Fruit fly (Drosophila melanogaster): ENCODE results near the gene CG15293.

The CG15293 gene

dm6 chr2L:14109347-14109746 is at the start of gene CG15293:
Gene CG15293, minus strand, starts transcription at chr2L:14109447.
- TF ChIP-seq CG33017 (tag; optimal IDR thresholded peaks at IDR 0.05) (no peak), tj (GFP tag; optimal IDR thresholded peaks at IDR 0.05) (no peak), Hr96 (GFP tag; optimal IDR thresholded peaks at IDR 0.05) (no peak), CG7045 (GFP tag; optimal IDR thresholded peaks at IDR 0.05) (no peak), pad (GFP tag; optimal IDR thresholded peaks at IDR 0.05) (no peak), ovo (GFP tag; optimal IDR thresholded peaks at IDR 0.05) (no peak), CG1620 (GFP tag; optimal IDR thresholded peaks at IDR 0.05) (no peak), Clk (GFP tag; optimal IDR thresholded peaks at IDR 0.05) (no peak), Mnt (GFP tag; optimal IDR thresholded peaks at IDR 0.05) (no peak), bab1 (GFP tag; optimal IDR thresholded peaks at IDR 0.05) (no peak), cnc (optimal IDR thresholded peaks at IDR 0.05) (no peak)

DNA sequence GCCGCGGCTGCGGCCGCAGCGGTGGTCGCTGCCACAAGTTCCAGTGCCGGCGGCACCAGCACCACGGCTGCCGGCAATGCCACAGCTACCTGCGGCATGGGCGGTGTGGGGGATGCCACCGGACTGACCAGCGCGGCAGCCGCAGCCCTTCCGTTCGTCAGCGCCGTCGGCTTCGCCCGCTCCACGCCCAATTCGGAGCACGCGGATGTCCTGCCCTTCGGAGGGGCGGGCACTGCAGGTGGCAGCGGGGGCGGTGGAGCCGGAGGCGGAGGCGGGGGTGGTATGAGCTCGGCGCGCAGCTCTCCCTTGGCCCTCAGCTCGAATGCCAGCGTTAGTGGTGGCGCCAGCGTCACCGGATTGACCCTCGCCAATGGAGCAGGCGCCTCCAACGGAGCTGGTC is 48.7 kb upstream of the CG15293 start:
- no peak for TF ChIP-seq Mnt (GFP tag; optimal IDR thresholded peaks at IDR 0.05)
- no peak for TF ChIP-seq CG14711 (tag; optimal IDR thresholded peaks at IDR 0.05)

DNA sequence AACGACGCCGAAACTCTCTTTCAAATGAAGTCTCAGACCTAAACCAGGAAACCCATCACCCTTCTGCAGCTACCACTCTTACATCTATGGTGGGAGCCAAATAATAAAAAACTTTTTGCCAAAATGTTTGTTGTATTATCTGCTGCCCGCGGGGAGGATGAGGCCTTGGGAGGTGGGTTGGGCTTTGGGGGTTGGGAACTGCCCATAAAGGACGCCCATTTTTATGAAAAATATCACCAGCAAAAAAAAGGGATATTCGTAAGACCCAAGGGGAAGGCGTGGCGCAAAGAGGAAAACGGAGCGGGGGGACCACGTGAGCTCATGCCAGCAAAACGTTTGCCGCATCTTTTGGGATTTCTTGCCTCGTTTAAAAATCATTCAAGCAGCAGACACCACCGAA is 37.1 kb upstream of the CG15293 start:
- no peak for TF ChIP-seq CG5204 (GFP tag; optimal IDR thresholded peaks at IDR 0.05)
- TF ChIP-seq Clk (GFP tag; optimal IDR thresholded peaks at IDR 0.05): no peak
- no peak for TF ChIP-seq toe (GFP tag; optimal IDR thresholded peaks at IDR 0.05)
- no peak for TF ChIP-seq CG14711 (tag; optimal IDR thresholded peaks at IDR 0.05)
- TF ChIP-seq kay (GFP tag; ENCODE audit: borderline replicate concordance): no peak
- no peak for TF ChIP-seq cnc (optimal IDR thresholded peaks at IDR 0.05)
- TF ChIP-seq CG7045 (GFP tag; optimal IDR thresholded peaks at IDR 0.05): no peak
- TF ChIP-seq Crg-1 (GFP tag; optimal IDR thresholded peaks at IDR 0.05): no peak

dm6 chr2L:14142842-14143241 is 33.6 kb upstream of the CG15293 start:
- TF ChIP-seq ovo (GFP tag; optimal IDR thresholded peaks at IDR 0.05) (no peak), CG14711 (tag; optimal IDR thresholded peaks at IDR 0.05) (no peak), CG7045 (GFP tag; optimal IDR thresholded peaks at IDR 0.05) (no peak), cic (GFP tag; optimal IDR thresholded peaks at IDR 0.05) (no peak), bab1 (GFP tag; optimal IDR thresholded peaks at IDR 0.05) (no peak)

DNA sequence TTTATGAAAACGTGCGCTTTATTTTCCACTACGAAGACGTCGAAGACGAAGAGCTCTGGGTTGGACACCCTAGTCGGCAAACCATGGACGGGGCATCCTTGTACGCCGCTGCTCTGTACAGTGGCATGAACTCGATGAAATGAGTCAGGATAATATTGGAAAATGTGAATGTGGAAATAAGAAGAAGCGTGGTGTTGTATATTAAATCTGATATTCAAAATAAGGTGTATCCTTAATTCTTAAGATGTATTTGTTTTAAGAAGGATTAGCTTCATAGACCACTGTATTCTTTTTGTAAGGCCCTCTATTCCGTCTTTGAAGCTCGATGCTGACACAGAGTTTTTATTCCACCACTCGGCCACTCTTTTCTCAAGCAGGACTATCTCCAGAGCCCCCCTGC is 32.0 kb upstream of the CG15293 start:
- TF ChIP-seq tj (GFP tag; optimal IDR thresholded peaks at IDR 0.05): no peak

- TF ChIP-seq CG5204 (GFP tag; optimal IDR thresholded peaks at IDR 0.05) (no peak), CG7045 (GFP tag; optimal IDR thresholded peaks at IDR 0.05) (no peak), cnc (optimal IDR thresholded peaks at IDR 0.05) (no peak)
Measured at dm6 chr2L:14136197-14136596, 26.9 kb upstream of the CG15293 start.

DNA sequence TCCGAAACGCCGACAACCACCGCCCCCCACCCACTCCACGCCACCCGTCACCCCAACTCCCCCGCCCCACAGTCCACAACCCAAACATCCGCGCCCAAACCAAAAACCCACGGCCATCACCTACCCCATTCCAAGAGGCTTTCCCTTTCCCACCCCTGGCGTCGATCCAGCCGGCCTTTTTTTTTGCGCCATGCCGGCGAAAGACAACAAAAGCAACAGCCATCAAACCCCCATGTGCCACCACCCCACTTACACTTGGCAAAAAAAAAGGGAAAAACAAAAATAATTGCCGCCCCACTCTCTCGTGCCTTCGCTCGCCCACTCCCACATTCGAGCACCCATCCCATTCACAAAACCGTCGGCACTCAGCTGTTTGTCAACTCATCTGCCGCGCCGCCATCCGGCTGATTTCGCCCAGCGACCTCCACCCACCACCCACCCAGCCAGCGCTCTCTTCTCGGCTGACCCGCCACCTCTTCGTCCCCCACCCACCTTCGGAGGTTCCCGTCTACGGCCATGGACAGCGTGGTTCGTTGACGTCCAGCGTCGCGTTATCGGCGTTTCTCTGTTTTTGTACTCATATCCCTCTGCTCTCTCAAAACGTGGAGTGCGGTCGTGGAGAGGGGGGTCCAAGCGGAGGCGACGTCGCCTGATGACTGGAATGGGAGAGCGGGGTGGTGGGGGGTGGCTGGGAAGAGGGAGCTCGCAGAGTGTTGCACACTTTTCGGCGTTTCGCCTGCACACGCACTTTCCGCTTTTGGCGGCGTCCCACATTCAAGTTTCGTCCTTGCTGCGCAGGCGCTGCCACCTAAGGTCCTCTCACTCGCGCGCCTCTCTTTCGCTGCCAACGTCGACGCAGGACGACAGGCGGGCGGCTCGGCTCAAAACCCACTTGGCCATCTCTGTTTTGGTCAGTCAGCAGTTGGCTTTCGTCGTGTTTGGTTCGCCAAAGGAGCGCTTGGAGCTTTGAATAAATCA is 24.6 kb upstream of the CG15293 start:
- TF ChIP-seq ovo (GFP tag; optimal IDR thresholded peaks at IDR 0.05) (no peak), Mnt (GFP tag; optimal IDR thresholded peaks at IDR 0.05) (no peak), CG1620 (GFP tag; optimal IDR thresholded peaks at IDR 0.05) (no peak), CG33017 (tag; optimal IDR thresholded peaks at IDR 0.05) (no peak), tj (GFP tag; optimal IDR thresholded peaks at IDR 0.05) (no peak), cic (GFP tag; optimal IDR thresholded peaks at IDR 0.05) (no peak), Crg-1 (GFP tag; optimal IDR thresholded peaks at IDR 0.05) (no peak), CG7045 (GFP tag; optimal IDR thresholded peaks at IDR 0.05) (no peak), pad (GFP tag; optimal IDR thresholded peaks at IDR 0.05) (no peak), kay (GFP tag; ENCODE audit: borderline replicate concordance) (no peak), bab1 (GFP tag; optimal IDR thresholded peaks at IDR 0.05) (no peak), CG7101 (tag; optimal IDR thresholded peaks at IDR 0.05) (no peak)

DNA sequence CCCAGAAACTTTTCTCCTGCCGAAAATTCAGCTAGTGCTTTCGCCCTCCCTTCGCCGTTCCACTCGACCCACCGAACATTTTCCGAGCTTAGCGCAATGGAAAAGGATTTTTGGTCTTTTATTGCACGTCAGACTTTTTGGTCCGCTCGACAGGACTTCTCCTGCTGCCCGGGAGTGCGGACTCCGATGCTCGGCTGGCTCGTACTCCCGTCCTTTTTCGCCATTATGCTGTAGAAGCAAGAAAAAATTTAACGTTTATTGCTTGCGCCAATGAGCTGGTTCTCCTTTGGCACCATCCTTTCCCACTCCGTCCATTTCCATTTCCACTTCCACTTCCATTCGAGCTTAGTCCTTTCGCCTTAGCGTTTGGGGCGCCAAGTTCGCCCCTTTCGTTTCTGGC is 16.4 kb upstream of the CG15293 start:
- TF ChIP-seq cnc (optimal IDR thresholded peaks at IDR 0.05) (no peak), CG1620 (GFP tag; optimal IDR thresholded peaks at IDR 0.05) (no peak), Crg-1 (GFP tag; optimal IDR thresholded peaks at IDR 0.05) (no peak), CG11617 (GFP tag; optimal IDR thresholded peaks at IDR 0.05) (no peak), Hr96 (GFP tag; optimal IDR thresholded peaks at IDR 0.05) (no peak), CG7101 (tag; optimal IDR thresholded peaks at IDR 0.05) (no peak), bab1 (GFP tag; optimal IDR thresholded peaks at IDR 0.05) (no peak), Mnt (GFP tag; optimal IDR thresholded peaks at IDR 0.05) (no peak), CG5204 (GFP tag; optimal IDR thresholded peaks at IDR 0.05) (no peak), ovo (GFP tag; optimal IDR thresholded peaks at IDR 0.05) (no peak), toe (GFP tag; optimal IDR thresholded peaks at IDR 0.05) (no peak), pad (GFP tag; optimal IDR thresholded peaks at IDR 0.05) (no peak), CG14711 (tag; optimal IDR thresholded peaks at IDR 0.05) (no peak), CG7045 (GFP tag; optimal IDR thresholded peaks at IDR 0.05) (no peak)
